Worm (Caenorhabditis elegans) whole organism, L1 larva: ENCODE data around the gene srlf-26.

ENCODE experiments used
- F16B12.6 ChIP-seq: fragments of 150-350 bp; optimal IDR thresholded peaks from 2 replicates; lab custom pipeline; 2014; ENCODE audit warnings: missing biosample characterization, missing genetic modification characterization
- ets-5 ChIP-seq: fragments of 200-800 bp; sonication (Bioruptor generic); IDR thresholded peaks from 2 replicates; pipeline ENCODE4 v1.3.6; 2022; ENCODE audit warnings: missing genetic modification characterization, missing compliant biosample characterization
- grh-1 ChIP-seq: fragments of 200-800 bp; sonication (Bioruptor generic); IDR thresholded peaks from 2 replicates; pipeline ENCODE4 v1.3.6; 2022; ENCODE audit warnings: missing genetic modification reagents, missing genetic modification characterization, missing compliant biosample characterization
- lin-39 ChIP-seq: fragments of 150-350 bp; optimal IDR thresholded peaks from 2 replicates; lab custom pipeline; 2014; ENCODE audit warnings: missing biosample characterization, missing genetic modification reagents, missing genetic modification characterization
- mdl-1 ChIP-seq, 2 experiments: fragments of 150-350 bp; optimal IDR thresholded peaks; 2 replicates each; lab custom pipeline; 2014 to 2017; ENCODE audit warnings: missing biosample characterization in 2 of 2, missing genetic modification characterization in 2 of 2, inconsistent platforms in 1 of 2
- mep-1 ChIP-seq: fragments of 150-350 bp; optimal IDR thresholded peaks from 2 replicates; lab custom pipeline; 2014; ENCODE audit warnings: missing biosample characterization, missing genetic modification characterization
- nhr-12 ChIP-seq: sonication (generic microtip); optimal IDR thresholded peaks from 2 replicates; lab custom pipeline; 2017; ENCODE audit warnings: missing biosample characterization, missing genetic modification characterization
- nhr-237 ChIP-seq: fragments of 150-350 bp; optimal IDR thresholded peaks from 2 replicates; lab custom pipeline; 2014; ENCODE audit warnings: missing biosample characterization, missing genetic modification characterization
- snpc-4 ChIP-seq: fragments of 150-350 bp; optimal IDR thresholded peaks from 2 replicates; lab custom pipeline; 2014; ENCODE audit warnings: missing biosample characterization, missing genetic modification characterization
- unc-86 ChIP-seq: sonication (generic microtip); optimal IDR thresholded peaks from 2 replicates; lab custom pipeline; 2016; ENCODE audit warnings: missing genetic modification characterization, missing compliant biosample characterization
- xbp-1 ChIP-seq: sonication (generic microtip); optimal IDR thresholded peaks from 2 replicates; lab custom pipeline; 2016; ENCODE audit warnings: missing genetic modification characterization, missing compliant biosample characterization

DNA sequence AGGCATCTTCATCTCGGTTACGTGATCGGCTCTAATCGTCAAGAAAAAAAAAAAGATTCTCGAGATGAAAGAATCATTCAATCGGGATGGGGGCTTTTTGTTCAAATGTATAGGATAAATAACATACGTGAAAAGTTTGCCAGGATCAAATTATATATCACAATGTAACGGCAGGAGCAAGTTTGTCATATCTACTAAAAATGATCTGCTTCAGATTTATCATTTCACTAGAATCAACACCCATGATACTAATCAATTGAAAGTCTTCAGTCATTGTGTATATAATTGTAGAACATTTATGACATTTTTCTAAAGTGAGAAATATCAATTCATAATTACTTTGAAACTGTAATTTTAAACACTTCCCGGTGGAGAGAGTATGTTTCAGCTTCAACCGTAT, 18.2 kb downstream of the srlf-26 start:
- TF ChIP-seq nhr-237 (tag; lab: Kevin White, UChicago), result no peak
- no peak for TF ChIP-seq lin-39 (tag; lab: Kevin White, UChicago)
- TF ChIP-seq unc-86, result no peak
- TF ChIP-seq F16B12.6 (tag; lab: Kevin White, UChicago), result no peak
- TF ChIP-seq mep-1 (tag; lab: Kevin White, UChicago), result no peak
- TF ChIP-seq snpc-4 (tag; lab: Kevin White, UChicago), result no peak
- no peak for TF ChIP-seq mdl-1 (tag; optimal IDR thresholded peaks at IDR 0.05; lab: Kevin White, UChicago)
- no peak for TF ChIP-seq ets-5 (GFP tag; lab: Robert Waterston, UW)
- TF ChIP-seq grh-1, result no peak
- no peak for TF ChIP-seq xbp-1 (tag; lab: Kevin White, UChicago)
- TF ChIP-seq nhr-12, result no peak
